Fruit fly (Drosophila melanogaster) S2 (cell line): ENCODE results near the gene Eo.
A peak's percentile ranks its signal among the peaks of the same experiment; 100 is the strongest.

Source experiments
- CG8478 ChIP-seq: fragments of >200 bp; optimal IDR thresholded peaks from 2 replicates; lab custom pipeline; 2018
- CTCF ChIP-seq, 2 experiments: fragments of >200 bp; optimal IDR thresholded peaks; 2 replicates each; lab custom pipeline; 2018

DNA sequence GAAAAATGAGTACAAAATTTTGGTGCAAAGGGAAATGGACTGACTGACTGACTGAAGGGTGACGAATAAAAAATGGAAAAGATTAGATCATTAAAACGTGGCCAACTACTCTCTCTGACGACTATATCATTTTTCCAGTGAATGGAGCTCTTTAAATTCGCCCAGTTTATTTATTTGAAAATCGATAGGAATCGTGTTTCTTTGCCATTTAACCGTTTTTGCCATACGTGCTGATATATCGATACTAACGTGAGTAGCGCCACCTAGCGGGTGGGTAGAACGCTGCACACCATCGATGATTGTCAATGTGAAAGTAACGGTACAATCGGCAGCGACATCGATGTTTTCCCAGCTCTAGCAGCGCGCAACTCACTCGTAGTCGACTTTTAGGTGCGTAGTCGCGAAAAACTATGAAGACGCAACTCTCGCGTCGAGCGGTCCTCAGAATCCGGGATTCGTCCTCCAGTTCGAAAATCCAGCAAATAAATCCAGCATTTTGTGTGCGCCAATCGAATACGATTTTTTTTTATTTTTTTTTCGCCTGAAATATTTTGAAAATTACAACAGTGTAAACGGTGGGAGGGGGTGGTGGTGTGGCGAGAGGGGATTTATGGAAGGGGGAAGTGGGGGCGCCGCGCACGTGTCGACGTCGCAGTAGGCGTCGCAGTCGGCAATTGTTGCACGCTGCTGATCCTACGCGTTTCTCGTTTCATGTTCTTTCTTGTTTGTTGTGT, 36.6 kb upstream of the Eo start, which contains the start of the genes CG9030 and eag:
- TF ChIP-seq CTCF (optimal IDR thresholded peaks at IDR 0.05; lab: Kevin White, UChicago): peak; percentile 93 to 98
- no peak for TF ChIP-seq CG8478
